Fruit fly (Drosophila melanogaster): Measurements from ENCODE around the gene tomb.
A peak's percentile ranks its signal among the peaks of the same experiment; 100 is the strongest.

Gene tomb

DNA sequence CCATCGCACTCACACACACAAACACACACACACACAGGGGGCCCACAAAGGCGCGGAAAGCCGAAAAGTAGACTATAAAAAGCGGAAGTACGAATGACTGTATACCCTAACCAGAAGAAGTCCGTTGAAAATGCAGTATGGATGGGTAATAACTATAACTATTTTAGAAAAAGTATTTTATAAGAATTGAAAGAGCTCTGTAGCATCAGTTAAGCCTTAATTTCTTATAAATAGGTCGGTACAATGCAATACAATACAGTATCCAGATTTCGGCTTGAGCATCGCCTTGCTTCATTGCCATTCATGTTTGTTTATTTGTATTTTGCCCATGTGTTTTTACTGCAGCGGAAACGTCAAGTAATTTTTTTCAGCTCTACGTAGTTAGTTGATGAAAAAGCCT is 32.9 kb upstream of the tomb start (continued):
- peak; percentile 33 for TF ChIP-seq CG4318 (GFP tag; optimal IDR thresholded peaks at IDR 0.05)
- TF ChIP-seq spab (GFP tag; optimal IDR thresholded peaks at IDR 0.05) = peak; percentile 13
- TF ChIP-seq CG16779 (tag; optimal IDR thresholded peaks at IDR 0.05) = no peak
- TF ChIP-seq CG10631 (GFP tag; optimal IDR thresholded peaks at IDR 0.05) = peak; percentile 53
- no peak for TF ChIP-seq CG6854 (GFP tag; optimal IDR thresholded peaks at IDR 0.05)
- TF ChIP-seq CG8119 (GFP tag; IDR thresholded peaks at IDR 0.05) = peak; percentile 60; the same call in 2 of the 3 replicates
- peak; percentile 18 for TF ChIP-seq CG1621 (tag; optimal IDR thresholded peaks at IDR 0.05)
- TF ChIP-seq CG11762 (GFP tag; optimal IDR thresholded peaks at IDR 0.05; ENCODE audit: insufficient read depth) = peak; percentile 10
- peak; percentile 56 for TF ChIP-seq Hr39 (GFP tag; optimal IDR thresholded peaks at IDR 0.05)
- TF ChIP-seq Eip75B (GFP tag; optimal IDR thresholded peaks at IDR 0.05) = peak; percentile 30
- TF ChIP-seq Hr38 (GFP tag; optimal IDR thresholded peaks at IDR 0.05) = no peak
- TF ChIP-seq CG11294 (GFP tag; IDR thresholded peaks at IDR 0.05) = no peak
- TF ChIP-seq fd85E (GFP tag; optimal IDR thresholded peaks at IDR 0.05) = no peak
- peak; percentile 29 for TF ChIP-seq cyc (GFP tag; optimal IDR thresholded peaks at IDR 0.05)
- peak; percentile 55; the same call in 2 of the 3 replicates for TF ChIP-seq CG6163 (GFP tag; IDR thresholded peaks at IDR 0.05)
- TF ChIP-seq Hr4 (GFP tag; optimal IDR thresholded peaks at IDR 0.05) = peak; percentile 54

DNA sequence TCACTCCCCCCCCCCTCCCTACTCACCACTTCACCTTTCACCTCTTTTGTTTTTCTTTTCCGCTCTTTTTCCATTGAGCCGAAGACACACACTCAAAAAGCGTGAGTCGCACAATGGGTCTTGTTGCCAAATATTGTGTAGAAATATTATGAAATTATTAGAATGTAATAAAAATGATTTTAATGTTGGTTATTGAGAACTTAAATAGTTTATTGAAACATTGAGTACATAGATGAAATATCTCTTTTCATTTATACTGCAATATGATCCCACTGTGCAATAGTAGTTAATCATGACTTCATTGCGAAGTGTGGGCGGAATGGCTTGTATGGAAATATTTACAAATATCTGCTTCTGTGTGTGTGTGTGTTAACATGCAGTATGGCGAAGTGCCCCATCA is 30.5 kb upstream of the tomb start:
- TF ChIP-seq CG9139 (GFP tag; optimal IDR thresholded peaks at IDR 0.05) = peak; percentile 20
- TF ChIP-seq CG11902 (GFP tag; optimal IDR thresholded peaks at IDR 0.05) = no peak
- TF ChIP-seq CG6163 (GFP tag; IDR thresholded peaks at IDR 0.05) = peak; percentile 86
- no peak for TF ChIP-seq CG6854 (GFP tag; optimal IDR thresholded peaks at IDR 0.05)
- TF ChIP-seq CG11294 (GFP tag; IDR thresholded peaks at IDR 0.05) = peak; percentile 77
- TF ChIP-seq dsx (GFP tag; optimal IDR thresholded peaks at IDR 0.05; ENCODE audit: poor library complexity, severe bottlenecking) = peak; percentile 42
- no peak for TF ChIP-seq Hr39 (GFP tag; optimal IDR thresholded peaks at IDR 0.05)
- peak; percentile 52 for TF ChIP-seq CG10631 (GFP tag; optimal IDR thresholded peaks at IDR 0.05)
- no peak for TF ChIP-seq CG4318 (GFP tag; optimal IDR thresholded peaks at IDR 0.05)
- TF ChIP-seq Sox15 (GFP tag; optimal IDR thresholded peaks at IDR 0.05) = peak; percentile 18
- TF ChIP-seq CG32006 (GFP tag; optimal IDR thresholded peaks at IDR 0.05) = peak; percentile 60
- peak; percentile 12 to 48 for TF ChIP-seq salr (GFP tag; optimal IDR thresholded peaks at IDR 0.05)
- TF ChIP-seq Ets96B (tag; optimal IDR thresholded peaks at IDR 0.05) = peak; percentile 68
- peak; percentile 50 for TF ChIP-seq CG6276 (GFP tag; optimal IDR thresholded peaks at IDR 0.05)
- TF ChIP-seq CG16779 (tag; optimal IDR thresholded peaks at IDR 0.05) = no peak
- TF ChIP-seq CG7368 (GFP tag; optimal IDR thresholded peaks at IDR 0.05) = peak; percentile 2
- TF ChIP-seq cyc (GFP tag; optimal IDR thresholded peaks at IDR 0.05) = no peak
- peak; percentile 91 for TF ChIP-seq eg (GFP tag; IDR thresholded peaks at IDR 0.05)
- peak; percentile 37 for TF ChIP-seq achi (GFP tag; optimal IDR thresholded peaks at IDR 0.05)
- TF ChIP-seq dac (GFP tag; optimal IDR thresholded peaks at IDR 0.05) = no peak
- TF ChIP-seq svp (GFP tag) = peak; percentile 36
- TF ChIP-seq esn (GFP tag; optimal IDR thresholded peaks at IDR 0.05) = no peak
- peak in 1 of 2 experiments; percentile 21 for TF ChIP-seq ss (GFP tag; optimal IDR thresholded peaks at IDR 0.05)
- TF ChIP-seq Gug (GFP tag; IDR thresholded peaks at IDR 0.05) = peak; percentile 77
- TF ChIP-seq CG11762 (GFP tag; optimal IDR thresholded peaks at IDR 0.05; ENCODE audit: insufficient read depth) = peak; percentile 4
- TF ChIP-seq Sox14 (GFP tag; optimal IDR thresholded peaks at IDR 0.05) = peak; percentile 12
- peak; percentile 52 for TF ChIP-seq acj6 (GFP tag; optimal IDR thresholded peaks at IDR 0.05)
- peak; percentile 58 for TF ChIP-seq CG10669 (GFP tag; optimal IDR thresholded peaks at IDR 0.05)
- no peak for TF ChIP-seq vri (GFP tag; optimal IDR thresholded peaks at IDR 0.05)
- TF ChIP-seq fd85E (GFP tag; optimal IDR thresholded peaks at IDR 0.05) = no peak
- no peak for TF ChIP-seq Smox (GFP tag; optimal IDR thresholded peaks at IDR 0.05)
- no peak for TF ChIP-seq Hr38 (GFP tag; optimal IDR thresholded peaks at IDR 0.05)
- TF ChIP-seq CG3032 (tag; optimal IDR thresholded peaks at IDR 0.05) = no peak
- TF ChIP-seq CG6792 (GFP tag; optimal IDR thresholded peaks at IDR 0.05) = peak; percentile 35
- no peak for TF ChIP-seq CG31627 (GFP tag; optimal IDR thresholded peaks at IDR 0.05)
- TF ChIP-seq CG6808 (GFP tag; optimal IDR thresholded peaks at IDR 0.05) = peak; percentile 8
- peak; percentile 60 for TF ChIP-seq Lpt (GFP tag; optimal IDR thresholded peaks at IDR 0.05)
- TF ChIP-seq CG8632 (GFP tag; optimal IDR thresholded peaks at IDR 0.05) = peak; percentile 42
- peak; percentile 24 for TF ChIP-seq Eip75B (GFP tag; optimal IDR thresholded peaks at IDR 0.05)
- peak; percentile 10 for TF ChIP-seq topi (GFP tag; optimal IDR thresholded peaks at IDR 0.05)
- TF ChIP-seq CG34406 (GFP tag; optimal IDR thresholded peaks at IDR 0.05) = peak; percentile 42
- TF ChIP-seq fkh (GFP tag; optimal IDR thresholded peaks at IDR 0.05) = no peak
- peak; percentile 44 for TF ChIP-seq spab (GFP tag; optimal IDR thresholded peaks at IDR 0.05)
- TF ChIP-seq Eip78C (GFP tag) = peak; percentile 72
- no peak for TF ChIP-seq Ets21C (GFP tag; optimal IDR thresholded peaks at IDR 0.05)
- TF ChIP-seq CG8119 (GFP tag; IDR thresholded peaks at IDR 0.05) = peak; percentile 88

Data from whole organism, prepupa.